Worm (Caenorhabditis elegans): ENCODE data around the gene vgln-1.

Gene vgln-1

ce11 chrII:9933947-9934383, 43.1 kb upstream of the vgln-1 start (continued):
- TF ChIP-seq ZK185.1 (tag; optimal IDR thresholded peaks at IDR 0.05; ENCODE audit: poor library complexity, severe bottlenecking) = peak; percentile 59
- TF ChIP-seq nhr-120 (GFP tag; IDR thresholded peaks at IDR 0.05) = no peak
- TF ChIP-seq hrde-1 (tag; optimal IDR thresholded peaks at IDR 0.05; ENCODE audit: borderline replicate concordance) = no peak
- no peak for TF ChIP-seq hmg-20 (GFP tag; IDR thresholded peaks at IDR 0.05)
- no peak for TF ChIP-seq F10E7.11 (tag; optimal IDR thresholded peaks at IDR 0.05)
- TF ChIP-seq cebp-1 (GFP tag; IDR thresholded peaks at IDR 0.05) = no peak
- peak; percentile 41 for TF ChIP-seq cebp-1 (tag; optimal IDR thresholded peaks at IDR 0.05)
- peak; percentile 41 for TF ChIP-seq nhr-90 (tag; optimal IDR thresholded peaks at IDR 0.05)
- TF ChIP-seq snpc-4 (GFP tag; optimal IDR thresholded peaks at IDR 0.05) = no peak
- peak in 1 of 4 experiments; percentile 3 for TF ChIP-seq snpc-4 (tag; optimal IDR thresholded peaks at IDR 0.05)
- peak; percentile 71 for TF ChIP-seq B0035.1 (tag; optimal IDR thresholded peaks at IDR 0.05)
- TF ChIP-seq tbp1 (GFP tag; optimal IDR thresholded peaks at IDR 0.05) = peak; percentile 41
- TF ChIP-seq madf-8 (GFP tag; conservative IDR thresholded peaks at IDR 0.05) = no peak
- no peak for TF ChIP-seq gei-17 (GFP tag; optimal IDR thresholded peaks at IDR 0.05)
- TF ChIP-seq F55B11.4 (tag; optimal IDR thresholded peaks at IDR 0.05; ENCODE audit: borderline replicate concordance, insufficient read depth) = no peak
- no peak for TF ChIP-seq lsy-27 (tag; optimal IDR thresholded peaks at IDR 0.05; ENCODE audit: borderline replicate concordance, insufficient read depth)
- TF ChIP-seq F57C9.4 (tag; optimal IDR thresholded peaks at IDR 0.05) = no peak
- TF ChIP-seq lin-54 (GFP tag; optimal IDR thresholded peaks at IDR 0.05) = no peak
- no peak for TF ChIP-seq rpc-1 (optimal IDR thresholded peaks at IDR 0.05)
- TF ChIP-seq rpc-1 (tag; optimal IDR thresholded peaks at IDR 0.05) = no peak
- no peak for TF ChIP-seq Y67H2A.10 (GFP tag; conservative IDR thresholded peaks at IDR 0.05)
- no peak for TF ChIP-seq sea-2 (GFP tag; IDR thresholded peaks at IDR 0.05)
- TF ChIP-seq F49E8.2 (tag; optimal IDR thresholded peaks at IDR 0.05; ENCODE audit: insufficient read depth) = no peak
- TF ChIP-seq hlh-26 (GFP tag; conservative IDR thresholded peaks at IDR 0.05) = no peak
- TF ChIP-seq snpc-3.4 (tag; optimal IDR thresholded peaks at IDR 0.05) = no peak
- peak; percentile 60 for TF ChIP-seq lin-40 (tag; optimal IDR thresholded peaks at IDR 0.05)
- no peak for TF ChIP-seq B0261.1 (tag; optimal IDR thresholded peaks at IDR 0.05)
- TF ChIP-seq K11D2.4 (GFP tag; IDR thresholded peaks at IDR 0.05) = no peak
- TF ChIP-seq aptf-3 (GFP tag; IDR thresholded peaks at IDR 0.05) = no peak
- no peak for TF ChIP-seq aptf-2 (GFP tag; conservative IDR thresholded peaks at IDR 0.05)
- TF ChIP-seq repo-1 (tag; optimal IDR thresholded peaks at IDR 0.05) = peak; percentile 90
- TF ChIP-seq ceh-40 (GFP tag; IDR thresholded peaks at IDR 0.05) = 0 out of 2 replicates have a peak, but pooled peaks have one; percentile 22
- TF ChIP-seq ztf-22 (GFP tag; optimal IDR thresholded peaks at IDR 0.05) = peak; percentile 21

- TF ChIP-seq nhr-80 (tag; optimal IDR thresholded peaks at IDR 0.05) (no peak), mel-28 (tag; optimal IDR thresholded peaks at IDR 0.05; ENCODE audit: borderline replicate concordance) (no peak), F23B12.7 (tag; optimal IDR thresholded peaks at IDR 0.05; ENCODE audit: insufficient read depth) (no peak), ztf-26 (tag; optimal IDR thresholded peaks at IDR 0.05) (no peak), mxl-1 (tag; optimal IDR thresholded peaks at IDR 0.05) (no peak), tlf-1 (GFP tag; optimal IDR thresholded peaks at IDR 0.05) (no peak), K12H6.12 (tag; optimal IDR thresholded peaks at IDR 0.05) (no peak), egl-44 (GFP tag; IDR thresholded peaks at IDR 0.05) (no peak), ceh-100 (GFP tag; IDR thresholded peaks at IDR 0.05) (no peak), C06A6.2 (GFP tag; conservative IDR thresholded peaks at IDR 0.05) (no peak), aptf-2 (GFP tag; conservative IDR thresholded peaks at IDR 0.05) (no peak), ccch-3 (GFP tag; optimal IDR thresholded peaks at IDR 0.05) (no peak), sea-2 (GFP tag; IDR thresholded peaks at IDR 0.05) (no peak), ztf-3 (GFP tag; optimal IDR thresholded peaks at IDR 0.05) (no peak), gei-17 (GFP tag; optimal IDR thresholded peaks at IDR 0.05) (no peak), nfyb-1 (GFP tag; IDR thresholded peaks at IDR 0.05) (no peak), K11D2.4 (GFP tag; IDR thresholded peaks at IDR 0.05) (no peak)
Observed at ce11 chrII:9931476-9931875, 40.6 kb upstream of the vgln-1 start, which contains the start of gene pho-11. Gene pho-11, plus strand, starts transcription at chrII:9931849.

Measured in whole organism, young adult.